Worm (Caenorhabditis elegans): Measurements from ENCODE around the gene C14A4.6.

- TF ChIP-seq dao-5 (tag; optimal IDR thresholded peaks at IDR 0.05) (no peak), him-1 (tag; optimal IDR thresholded peaks at IDR 0.05) (no peak)
These were observed at the start of gene C14A4.6 for ce11 chrII:10594758-10595157.
